Worm (Caenorhabditis elegans) whole organism, mixed stage, embryonic: ENCODE data around the gene gck-2.

Experiments
- elt-3 ChIP-seq: fragments of 150-350 bp; optimal IDR thresholded peaks from 2 replicates; lab custom pipeline; 2014; ENCODE audit warnings: missing biosample characterization, missing genetic modification characterization
- lin-32 ChIP-seq: fragments of 200-800 bp; sonication (Bioruptor generic); optimal IDR thresholded peaks from 2 replicates; lab custom pipeline; 2018; ENCODE audit warnings: mild to moderate bottlenecking, missing genetic modification characterization, missing compliant biosample characterization
- nhr-2 ChIP-seq: fragments of 150-350 bp; optimal IDR thresholded peaks from 2 replicates; lab custom pipeline; 2014; ENCODE audit warnings: missing biosample characterization, missing genetic modification characterization
- nhr-237 ChIP-seq: fragments of 150-350 bp; optimal IDR thresholded peaks from 2 replicates; lab custom pipeline; 2014; ENCODE audit warnings: missing biosample characterization, missing genetic modification characterization
- pha-4 ChIP-seq: fragments of 150-350 bp; optimal IDR thresholded peaks from 2 replicates; lab custom pipeline; 2018; ENCODE audit warnings: missing biosample characterization, missing genetic modification reagents, missing genetic modification characterization
- snpc-4 ChIP-seq: fragments of 150-350 bp; optimal IDR thresholded peaks from 2 replicates; lab custom pipeline; 2014; ENCODE audit warnings: missing biosample characterization, missing genetic modification characterization
- tbx-8 ChIP-seq: fragments of 200-800 bp; sonication (Bioruptor generic); optimal IDR thresholded peaks from 2 replicates; lab custom pipeline; 2018; ENCODE audit warnings: mild to moderate bottlenecking, missing genetic modification characterization, moderate library complexity, missing compliant biosample characterization
- unc-39 ChIP-seq: fragments of 150-350 bp; optimal IDR thresholded peaks from 2 replicates; lab custom pipeline; 2014; ENCODE audit warnings: missing biosample characterization, missing genetic modification characterization
- ztf-11 ChIP-seq: fragments of 150-350 bp; optimal IDR thresholded peaks from 2 replicates; lab custom pipeline; 2014; ENCODE audit warnings: missing biosample characterization, missing genetic modification characterization

DNA sequence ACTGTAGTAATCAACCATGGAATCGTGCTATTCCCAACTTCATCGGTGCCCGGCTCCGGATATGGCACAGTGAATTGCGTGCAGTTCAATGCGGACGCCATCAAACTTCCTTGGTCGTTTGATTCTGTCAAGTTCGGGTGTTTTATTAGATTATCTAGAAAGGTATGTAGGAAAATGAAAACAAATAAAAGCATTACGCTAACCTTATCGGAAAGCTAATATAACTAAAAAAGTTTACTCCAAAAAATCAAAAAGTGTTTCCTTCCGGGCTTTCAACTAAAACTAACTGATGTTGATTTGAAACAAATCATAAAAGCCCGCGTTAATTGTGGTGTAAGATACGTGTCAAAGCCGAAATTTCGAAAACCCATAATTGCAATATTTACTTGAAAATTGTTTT, 27.3 kb upstream of the gck-2 start, which contains the start of gene dmsr-13:
- TF ChIP-seq unc-39 (tag; lab: Kevin White, UChicago) (no peak), pha-4 (tag; lab: Kevin White, UChicago) (no peak), tbx-8 (GFP tag; lab: Kevin White, UChicago) (no peak), snpc-4 (tag; lab: Kevin White, UChicago) (no peak), nhr-2 (tag; lab: Kevin White, UChicago) (no peak), lin-32 (GFP tag; lab: Kevin White, UChicago) (no peak), ztf-11 (tag; lab: Kevin White, UChicago) (no peak), nhr-237 (no peak), elt-3 (no peak)
